Worm (Caenorhabditis elegans) whole organism, L1 larva: ENCODE measurements around the gene apc-2.

Source experiments
- C04F5.9 ChIP-seq: sonication (generic microtip); optimal IDR thresholded peaks from 2 replicates; lab custom pipeline; 2016; ENCODE audit warnings: missing genetic modification characterization, missing compliant biosample characterization
- C16A3.4 ChIP-seq: fragments of 150-350 bp; optimal IDR thresholded peaks from 2 replicates; lab custom pipeline; 2014; ENCODE audit warnings: missing biosample characterization, missing genetic modification characterization
- C34B4.2 ChIP-seq: sonication (generic microtip); optimal IDR thresholded peaks from 2 replicates; lab custom pipeline; 2017; ENCODE audit warnings: mild to moderate bottlenecking, missing genetic modification characterization, missing compliant biosample characterization
- alr-1 ChIP-seq: fragments of 200-800 bp; sonication (Bioruptor generic); optimal IDR thresholded peaks from 2 replicates; lab custom pipeline; 2018; ENCODE audit warnings: borderline replicate concordance, mild to moderate bottlenecking, missing genetic modification characterization, missing compliant biosample characterization
- ama-1 ChIP-seq: fragments of 150-350 bp; optimal IDR thresholded peaks from 2 replicates; lab custom pipeline; 2014
- ceh-82 ChIP-seq, 3 experiments: fragments of 150-350 bp in 1 of 3; sonication (generic microtip) in 2 of 3; optimal IDR thresholded peaks; 2 replicates each; lab custom pipeline; 2014 to 2017; ENCODE audit warnings: missing biosample characterization in 3 of 3, missing genetic modification characterization in 3 of 3
- dpl-1 ChIP-seq, 3 experiments: fragments of 150-350 bp in 2 of 3; sonication (generic microtip) in 1 of 3; optimal IDR thresholded peaks; 2 replicates each; lab custom pipeline; 2014 to 2017; ENCODE audit warnings: missing biosample characterization in 3 of 3, missing genetic modification characterization in 3 of 3, missing genetic modification reagents in 3 of 3
- dsc-1 ChIP-seq: sonication (generic microtip); optimal IDR thresholded peaks from 2 replicates; lab custom pipeline; 2016; ENCODE audit warnings: mild to moderate bottlenecking, missing genetic modification characterization, missing compliant biosample characterization
- efl-1 ChIP-seq, 4 experiments: fragments of 150-350 bp; optimal IDR thresholded peaks in 3 of 4; peaks in 1 of 4; 1 replicate in 1 of 4; 2 replicates in 3 of 4; lab custom pipeline; 2014; ENCODE audit warnings: missing biosample characterization in 2 of 4, missing genetic modification characterization in 2 of 4, missing genetic modification reagents in 2 of 4
- efl-3 ChIP-seq: fragments of 200-800 bp; sonication (Bioruptor generic); optimal IDR thresholded peaks from 2 replicates; lab custom pipeline; 2018; ENCODE audit warnings: mild to moderate bottlenecking, missing genetic modification characterization, missing compliant biosample characterization
- elt-2 ChIP-seq: sonication (generic microtip); optimal IDR thresholded peaks from 2 replicates; lab custom pipeline; 2016; ENCODE audit warnings: missing genetic modification characterization, mild to moderate bottlenecking, inconsistent platforms, missing compliant biosample characterization, missing genetic modification reagents
- elt-3 ChIP-seq, 6 experiments: fragments of 150-350 bp in 1 of 6; sonication (generic microtip); optimal IDR thresholded peaks; 2 replicates each; lab custom pipeline; 2017 to 2018; ENCODE audit warnings: missing biosample characterization in 6 of 6, missing genetic modification characterization in 6 of 6, inconsistent platforms in 1 of 6
- fkh-10 ChIP-seq: sonication (generic microtip); optimal IDR thresholded peaks from 2 replicates; lab custom pipeline; 2017; ENCODE audit warnings: missing biosample characterization, missing genetic modification reagents, missing genetic modification characterization
- fos-1 ChIP-seq: fragments of 150-350 bp; optimal IDR thresholded peaks from 2 replicates; lab custom pipeline; 2014; ENCODE audit warnings: missing biosample characterization, missing genetic modification characterization
- grh-1 ChIP-seq: fragments of 200-800 bp; sonication (Bioruptor generic); IDR thresholded peaks from 2 replicates; pipeline ENCODE4 v1.3.6; 2022; ENCODE audit warnings: missing genetic modification reagents, missing genetic modification characterization, missing compliant biosample characterization
- hlh-17 ChIP-seq: fragments of 200-800 bp; sonication (Bioruptor generic); optimal IDR thresholded peaks from 2 replicates; lab custom pipeline; 2018; ENCODE audit warnings: missing genetic modification characterization, mild to moderate bottlenecking, missing compliant biosample characterization, moderate library complexity, borderline replicate concordance
- hlh-4 ChIP-seq: sonication (generic microtip); optimal IDR thresholded peaks from 2 replicates; lab custom pipeline; 2016; ENCODE audit warnings: mild to moderate bottlenecking, missing genetic modification characterization, missing compliant biosample characterization
- hpl-2 ChIP-seq: fragments of 150-350 bp; optimal IDR thresholded peaks from 2 replicates; lab custom pipeline; 2014; ENCODE audit warnings: missing biosample characterization, missing genetic modification reagents, missing genetic modification characterization
- irx-1 ChIP-seq: sonication (generic microtip); optimal IDR thresholded peaks from 2 replicates; lab custom pipeline; 2016; ENCODE audit warnings: missing genetic modification characterization, missing compliant biosample characterization
- isw-1 ChIP-seq: fragments of 200-800 bp; sonication (Bioruptor generic); IDR thresholded peaks from 2 replicates; pipeline ENCODE4 v1.3.6; 2022; ENCODE audit warnings: missing genetic modification characterization, missing compliant biosample characterization
- jun-1 ChIP-seq: fragments of 150-350 bp; optimal IDR thresholded peaks from 2 replicates; lab custom pipeline; 2014; ENCODE audit warnings: missing biosample characterization, missing genetic modification reagents, missing genetic modification characterization
- lin-15B ChIP-seq: fragments of 150-350 bp; sonication (generic microtip); optimal IDR thresholded peaks from 3 replicates; lab custom pipeline; 2014; ENCODE audit warnings: missing biosample characterization, missing genetic modification characterization
- lin-35 ChIP-seq, 2 experiments: fragments of 150-350 bp; optimal IDR thresholded peaks; 2 replicates each; lab custom pipeline; 2014; ENCODE audit warnings: missing biosample characterization in 2 of 2, missing genetic modification characterization in 2 of 2, missing genetic modification reagents in 2 of 2
- lsy-2 ChIP-seq, 2 experiments: fragments of 150-350 bp; optimal IDR thresholded peaks; 2 replicates each; lab custom pipeline; 2014; ENCODE audit warnings: missing biosample characterization in 2 of 2, missing genetic modification characterization in 2 of 2
- mef-2 ChIP-seq: fragments of 150-350 bp; optimal IDR thresholded peaks from 2 replicates; lab custom pipeline; 2014; ENCODE audit warnings: missing biosample characterization, missing genetic modification characterization
- mep-1 ChIP-seq: fragments of 150-350 bp; optimal IDR thresholded peaks from 2 replicates; lab custom pipeline; 2014; ENCODE audit warnings: missing biosample characterization, missing genetic modification characterization
- nhr-19 ChIP-seq: fragments of 200-800 bp; sonication (Bioruptor generic); conservative IDR thresholded peaks from 2 replicates; pipeline ENCODE4 v1.3.6; 2022; ENCODE audit warnings: missing genetic modification characterization, missing compliant biosample characterization
- nhr-237 ChIP-seq: fragments of 150-350 bp; optimal IDR thresholded peaks from 2 replicates; lab custom pipeline; 2014; ENCODE audit warnings: missing biosample characterization, missing genetic modification characterization
- nhr-28 ChIP-seq: fragments of 150-350 bp; optimal IDR thresholded peaks from 2 replicates; lab custom pipeline; 2014; ENCODE audit warnings: missing biosample characterization, missing genetic modification characterization
- nhr-47 ChIP-seq: sonication (generic microtip); optimal IDR thresholded peaks from 2 replicates; lab custom pipeline; 2016; ENCODE audit warnings: mild to moderate bottlenecking, missing genetic modification characterization, moderate library complexity, missing compliant biosample characterization
- nhr-71 ChIP-seq: sonication (generic microtip); optimal IDR thresholded peaks from 2 replicates; lab custom pipeline; 2016; ENCODE audit warnings: mild to moderate bottlenecking, missing genetic modification characterization, moderate library complexity, missing compliant biosample characterization
- nhr-76 ChIP-seq: sonication (generic microtip); optimal IDR thresholded peaks from 2 replicates; lab custom pipeline; 2017; ENCODE audit warnings: missing biosample characterization, missing genetic modification characterization
- nhr-77 ChIP-seq: fragments of 150-350 bp; optimal IDR thresholded peaks from 2 replicates; lab custom pipeline; 2014; ENCODE audit warnings: missing biosample characterization, missing genetic modification characterization
- nhr-85 ChIP-seq: sonication (generic microtip); peaks from one replicate; lab custom pipeline; 2016; ENCODE audit warnings: missing genetic modification characterization, inconsistent platforms, missing compliant biosample characterization
- nhr-90 ChIP-seq: sonication (generic microtip); optimal IDR thresholded peaks from 2 replicates; lab custom pipeline; 2016; ENCODE audit warnings: mild to moderate bottlenecking, missing genetic modification characterization, missing compliant biosample characterization; ENCODE audit not compliant: poor library complexity
- pag-3 ChIP-seq: sonication (generic microtip); optimal IDR thresholded peaks from 2 replicates; lab custom pipeline; 2017; ENCODE audit warnings: missing genetic modification characterization, mild to moderate bottlenecking, missing compliant biosample characterization, antibody characterized with exemption, borderline replicate concordance; ENCODE audit not compliant: insufficient read depth
- pax-3 ChIP-seq: fragments of 200-800 bp; sonication (Bioruptor generic); optimal IDR thresholded peaks from 2 replicates; lab custom pipeline; 2018; ENCODE audit warnings: mild to moderate bottlenecking, missing genetic modification characterization, moderate library complexity, missing compliant biosample characterization
- skn-1 ChIP-seq: fragments of 150-350 bp; optimal IDR thresholded peaks from 2 replicates; lab custom pipeline; 2014; ENCODE audit warnings: missing biosample characterization, missing genetic modification characterization
- snpc-4 ChIP-seq: fragments of 150-350 bp; optimal IDR thresholded peaks from 2 replicates; lab custom pipeline; 2014; ENCODE audit warnings: missing biosample characterization, missing genetic modification characterization
- snu-23 ChIP-seq: sonication (generic microtip); optimal IDR thresholded peaks from 2 replicates; lab custom pipeline; 2016; ENCODE audit warnings: missing genetic modification characterization, missing compliant biosample characterization
- sox-4 ChIP-seq: sonication (generic microtip); optimal IDR thresholded peaks from 2 replicates; lab custom pipeline; 2016; ENCODE audit warnings: missing genetic modification characterization, missing compliant biosample characterization
- sptf-1 ChIP-seq: fragments of 150-350 bp; optimal IDR thresholded peaks from 2 replicates; lab custom pipeline; 2014; ENCODE audit warnings: missing biosample characterization, missing genetic modification characterization
- swsn-7 ChIP-seq: sonication (generic microtip); optimal IDR thresholded peaks from 2 replicates; lab custom pipeline; 2016; ENCODE audit warnings: missing genetic modification characterization, missing compliant biosample characterization
- tbx-2 ChIP-seq: sonication (generic microtip); optimal IDR thresholded peaks from 2 replicates; lab custom pipeline; 2016; ENCODE audit warnings: missing genetic modification characterization, missing compliant biosample characterization
- tlp-1 ChIP-seq: fragments of 150-350 bp; optimal IDR thresholded peaks from 2 replicates; lab custom pipeline; 2014; ENCODE audit warnings: missing biosample characterization, missing genetic modification characterization
- unc-130 ChIP-seq: fragments of 150-350 bp; optimal IDR thresholded peaks from 2 replicates; lab custom pipeline; 2017; ENCODE audit warnings: missing biosample characterization, missing genetic modification characterization, inconsistent platforms
- unc-62 ChIP-seq: fragments of 150-350 bp; optimal IDR thresholded peaks from 2 replicates; lab custom pipeline; 2014; ENCODE audit warnings: missing biosample characterization, missing genetic modification reagents, missing genetic modification characterization
- unc-86 ChIP-seq: sonication (generic microtip); optimal IDR thresholded peaks from 2 replicates; lab custom pipeline; 2016; ENCODE audit warnings: missing genetic modification characterization, missing compliant biosample characterization
- vab-15 ChIP-seq: sonication (generic microtip); optimal IDR thresholded peaks from 2 replicates; lab custom pipeline; 2017; ENCODE audit warnings: missing genotype, mild to moderate bottlenecking, missing genetic modification characterization, missing compliant biosample characterization
- xbp-1 ChIP-seq: sonication (generic microtip); optimal IDR thresholded peaks from 2 replicates; lab custom pipeline; 2016; ENCODE audit warnings: missing genetic modification characterization, missing compliant biosample characterization
- zip-4 ChIP-seq: fragments of 200-800 bp; sonication (Bioruptor generic); optimal IDR thresholded peaks from 2 replicates; lab custom pipeline; 2018; ENCODE audit warnings: mild to moderate bottlenecking, missing genetic modification characterization, moderate library complexity, missing compliant biosample characterization

apc-2 gene

DNA sequence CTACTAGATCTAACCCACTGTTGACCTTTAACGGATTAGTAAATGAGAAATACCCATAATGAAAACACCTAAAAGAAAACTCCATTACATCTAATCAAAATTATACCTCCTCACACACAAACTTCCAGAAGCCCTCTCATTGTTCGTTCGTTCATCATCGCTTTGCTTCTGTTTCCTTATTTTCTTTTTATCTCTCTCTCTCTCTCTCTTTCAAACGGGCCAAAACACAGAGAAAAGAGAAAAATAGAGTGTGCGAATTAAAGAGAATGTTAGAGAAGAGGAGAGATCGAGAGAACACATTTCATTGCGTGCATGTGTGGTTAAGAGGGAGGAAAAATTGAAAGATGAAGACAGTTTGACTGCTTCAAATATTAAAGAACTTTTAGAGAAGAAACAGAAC lies 43.9 kb downstream of the apc-2 start (continued):
- TF ChIP-seq tbx-2 (tag; lab: Kevin White, UChicago), result peak; percentile 54
- TF ChIP-seq vab-15, result no peak
- no peak for TF ChIP-seq C16A3.4 (tag; lab: Kevin White, UChicago)
- peak; percentile 53 for TF ChIP-seq dsc-1
- TF ChIP-seq nhr-237 (tag; lab: Kevin White, UChicago), result no peak
- no peak for TF ChIP-seq fkh-10
- peak; percentile 13 to 27 (median 27) for TF ChIP-seq dpl-1 (GFP tag; optimal IDR thresholded peaks at IDR 0.05; lab: Kevin White, UChicago)
- TF ChIP-seq fos-1, result peak; percentile 76
- peak; percentile 57 for TF ChIP-seq swsn-7 (tag; lab: Kevin White, UChicago)
- peak; percentile 86 for TF ChIP-seq mep-1 (tag; lab: Kevin White, UChicago)
- TF ChIP-seq nhr-19 (GFP tag; lab: Robert Waterston, UW), result peak; percentile 31; the same call in 1 of the 2 replicates
- no peak for TF ChIP-seq hlh-4
- TF ChIP-seq xbp-1, result peak; percentile 37
- no peak for TF ChIP-seq hpl-2 (GFP tag; lab: Kevin White, UChicago)
- TF ChIP-seq skn-1 (tag; lab: Kevin White, UChicago), result peak; percentile 27
- TF ChIP-seq isw-1 (GFP tag; lab: Robert Waterston, UW), result no peak
- TF ChIP-seq nhr-71 (tag; lab: Kevin White, UChicago), result peak; percentile 82
- no peak for TF ChIP-seq C04F5.9 (tag; lab: Kevin White, UChicago)
- TF ChIP-seq grh-1 (GFP tag; lab: Robert Waterston, UW), result no peak
- no peak for TF ChIP-seq pax-3 (tag; lab: Kevin White, UChicago)
- no peak for TF ChIP-seq efl-3
- peak; percentile 77 to 90 for TF ChIP-seq lsy-2 (tag; optimal IDR thresholded peaks at IDR 0.05; lab: Kevin White, UChicago)
- no peak for TF ChIP-seq alr-1 (tag; lab: Kevin White, UChicago)
- TF ChIP-seq jun-1 (tag; lab: Kevin White, UChicago), result peak; percentile 16
- no peak for TF ChIP-seq sptf-1 (tag; lab: Kevin White, UChicago)
- no peak for TF ChIP-seq unc-130
- TF ChIP-seq nhr-90, result no peak
- TF ChIP-seq nhr-77 (tag; lab: Kevin White, UChicago), result peak; percentile 45
- TF ChIP-seq hlh-17, result no peak
- no peak for TF ChIP-seq sox-4 (tag; lab: Kevin White, UChicago)
- no peak for TF ChIP-seq mef-2 (tag; lab: Kevin White, UChicago)
- peak; percentile 42 for TF ChIP-seq unc-86 (tag; lab: Kevin White, UChicago)
- no peak for TF ChIP-seq lin-15B
- no peak for TF ChIP-seq ama-1 (lab: Kevin White, UChicago)
- TF ChIP-seq nhr-28 (tag; lab: Kevin White, UChicago), result no peak

DNA sequence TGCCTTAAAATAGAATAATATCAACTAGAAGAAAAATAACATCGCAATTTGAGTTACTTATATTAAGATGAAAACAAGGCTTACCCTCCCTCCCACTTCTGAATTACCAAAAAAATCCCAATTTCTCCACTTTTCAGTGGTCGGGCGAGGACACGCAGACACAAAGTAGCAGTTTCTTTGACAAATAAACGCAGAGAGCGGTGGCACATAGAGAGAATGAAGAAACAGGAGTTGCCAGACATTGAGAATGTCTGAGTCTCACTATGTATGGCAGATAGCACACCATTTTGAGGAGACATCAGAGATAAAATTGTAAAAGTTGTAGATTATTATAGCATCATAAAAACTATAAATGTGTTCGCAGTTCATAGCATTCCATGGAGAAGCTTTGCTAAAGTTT lies 44.8 kb downstream of the apc-2 start:
- TF ChIP-seq tlp-1, result no peak
- TF ChIP-seq ceh-82 (tag; optimal IDR thresholded peaks at IDR 0.05; lab: Kevin White, UChicago), result peak; percentile 12 to 63 (median 48)
- peak; percentile 77 to 95 for TF ChIP-seq efl-1 (optimal IDR thresholded peaks at IDR 0.05; lab: Kevin White, UChicago)
- TF ChIP-seq efl-1 (GFP tag; optimal IDR thresholded peaks at IDR 0.05 in 1 of 2; lab: Kevin White, UChicago), result peak; percentile 22 to 73
- TF ChIP-seq unc-86 (tag; lab: Kevin White, UChicago), result peak; percentile 46
- TF ChIP-seq elt-3 (tag; optimal IDR thresholded peaks at IDR 0.05; lab: Kevin White, UChicago), result peak in 1 of 6 experiments; percentile 30
- TF ChIP-seq zip-4 (GFP tag; lab: Kevin White, UChicago), result no peak
- peak; percentile 77 for TF ChIP-seq snu-23 (GFP tag; lab: Kevin White, UChicago)
- TF ChIP-seq snpc-4 (tag; lab: Kevin White, UChicago), result no peak
- TF ChIP-seq sptf-1 (tag; lab: Kevin White, UChicago), result no peak
- TF ChIP-seq unc-62 (GFP tag; lab: Kevin White, UChicago), result no peak
- peak; percentile 22 for TF ChIP-seq elt-2 (tag; lab: Kevin White, UChicago)
- TF ChIP-seq skn-1 (tag; lab: Kevin White, UChicago), result peak; percentile 52
- peak; percentile 77 for TF ChIP-seq swsn-7 (tag; lab: Kevin White, UChicago)
- TF ChIP-seq hpl-2 (GFP tag; lab: Kevin White, UChicago), result no peak
- no peak for TF ChIP-seq nhr-76
- TF ChIP-seq lin-35 (GFP tag; optimal IDR thresholded peaks at IDR 0.05; lab: Kevin White, UChicago), result peak; percentile 32 to 54
- no peak for TF ChIP-seq C34B4.2 (tag; lab: Kevin White, UChicago)
- peak; percentile 56 for TF ChIP-seq xbp-1
- peak; percentile 56 for TF ChIP-seq fos-1
- peak; percentile 67 for TF ChIP-seq nhr-47 (tag; lab: Kevin White, UChicago)
- no peak for TF ChIP-seq alr-1 (tag; lab: Kevin White, UChicago)
- no peak for TF ChIP-seq pag-3 (tag; lab: Kevin White, UChicago)
- peak; percentile 26; the same call in 1 of the 2 replicates for TF ChIP-seq isw-1 (GFP tag; lab: Robert Waterston, UW)
- peak; percentile 65 for TF ChIP-seq jun-1 (tag; lab: Kevin White, UChicago)
- peak; percentile 82 for TF ChIP-seq nhr-85 (tag; lab: Kevin White, UChicago)
- peak; percentile 16 for TF ChIP-seq irx-1
- peak; percentile 48 for TF ChIP-seq nhr-77 (tag; lab: Kevin White, UChicago)
